Worm (Caenorhabditis elegans) whole organism, L4/young adult: ENCODE results near the gene lec-12.

Experiments used
- W03F9.2 ChIP-seq: fragments of 150-350 bp; optimal IDR thresholded peaks from 2 replicates; lab custom pipeline; 2014; ENCODE audit warnings: missing biosample characterization, missing genetic modification characterization
- him-1 ChIP-seq: sonication (generic microtip); optimal IDR thresholded peaks from 2 replicates; lab custom pipeline; 2016; ENCODE audit warnings: missing genotype, missing genetic modification reagents, missing genetic modification characterization, missing compliant biosample characterization

DNA sequence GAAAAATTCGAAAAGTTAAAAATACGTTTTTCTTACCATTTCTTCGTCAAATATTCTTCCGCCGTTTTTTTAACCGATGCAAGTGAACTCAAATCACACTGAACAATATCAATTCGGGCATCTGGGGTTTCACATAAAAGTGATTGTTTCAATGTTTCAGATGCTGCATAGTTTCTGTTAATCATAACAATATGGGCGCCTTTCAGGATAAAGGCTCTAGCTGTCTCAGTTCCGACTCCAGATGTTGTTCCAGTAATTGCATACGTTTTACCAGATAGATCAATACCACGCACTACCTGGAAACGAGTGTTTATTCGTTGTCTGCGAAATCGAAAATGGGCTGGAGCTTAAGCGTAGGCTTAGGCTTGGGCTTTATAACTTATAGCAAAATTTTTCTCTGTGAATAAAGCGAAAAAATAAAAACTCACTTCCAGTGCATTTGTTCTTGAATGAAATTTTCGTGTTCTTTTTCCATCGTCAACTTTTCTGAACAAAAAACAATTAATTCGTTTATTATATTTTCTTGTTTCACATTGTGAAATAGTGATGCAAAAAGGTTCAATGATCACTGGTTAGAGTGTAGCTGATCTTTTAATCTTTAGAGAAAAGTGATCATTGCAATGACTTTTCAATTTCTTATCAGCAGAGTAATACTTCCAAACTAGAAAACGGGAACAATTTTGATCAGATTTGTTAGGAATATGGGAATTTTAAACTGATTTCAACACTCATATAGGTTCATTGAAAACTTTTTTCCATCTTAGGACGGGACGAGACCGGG, 7.4 kb downstream of the lec-12 start:
- TF ChIP-seq him-1 (tag; lab: Kevin White, UChicago) (no peak), W03F9.2 (tag; lab: Kevin White, UChicago) (no peak)
